Worm (Caenorhabditis elegans): ENCODE measurements around the gene cht-5.

ce11 chrV:10112187-10112586, 2.2 kb upstream of the cht-5 start, which contains the start of gene C08B6.3:
- TF ChIP-seq blmp-1 (tag; optimal IDR thresholded peaks at IDR 0.05; ENCODE audit: insufficient read depth) (no peak), ama-1 (optimal IDR thresholded peaks at IDR 0.05) (no peak), nhr-21 (tag; optimal IDR thresholded peaks at IDR 0.05) (no peak), lin-11 (tag; optimal IDR thresholded peaks at IDR 0.05) (no peak), ceh-82 (tag; optimal IDR thresholded peaks at IDR 0.05) (no peak), lsy-2 (tag; optimal IDR thresholded peaks at IDR 0.05) (no peak), sma-3 (GFP tag; optimal IDR thresholded peaks at IDR 0.05) (no peak)
